Worm (Caenorhabditis elegans): Measurements from ENCODE around the gene dmd-8.

dmd-8 gene

DNA sequence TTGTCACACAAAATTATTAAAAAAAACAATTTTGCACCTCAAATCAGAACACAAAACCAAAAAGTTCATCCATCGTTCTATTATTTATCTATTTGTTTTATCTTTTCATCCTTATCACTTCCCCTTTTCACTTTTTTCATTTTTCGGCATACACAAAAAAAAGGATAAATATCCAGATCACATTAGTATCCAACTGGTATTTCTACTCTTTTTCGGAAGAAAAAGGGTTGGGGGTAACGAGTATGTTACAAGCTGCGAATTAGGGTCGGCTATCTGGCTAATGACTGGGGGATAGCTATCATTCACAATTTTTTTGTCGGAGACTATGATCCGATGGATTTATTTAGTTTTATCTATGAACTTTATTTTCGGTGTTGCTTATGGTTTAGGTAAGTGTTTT is 33.8 kb upstream of the dmd-8 start, which contains the start of gene mltn-7:
mltn-7 (plus strand) TSS at position 301 of the 400 bp plus-strand sequence.
- TF ChIP-seq hlh-17 (GFP tag; optimal IDR thresholded peaks at IDR 0.05; ENCODE audit: borderline replicate concordance) = no peak
- TF ChIP-seq blmp-1 (tag; optimal IDR thresholded peaks at IDR 0.05) = peak; percentile 15
- TF ChIP-seq isw-1 (GFP tag; IDR thresholded peaks at IDR 0.05) = no peak
- TF ChIP-seq unc-98 (GFP tag; IDR thresholded peaks at IDR 0.05) = no peak
- no peak for TF ChIP-seq egl-13 (tag; optimal IDR thresholded peaks at IDR 0.05)
- TF ChIP-seq irx-1 (tag; optimal IDR thresholded peaks at IDR 0.05) = no peak

ce11 chrV:364650-365049 is 28.4 kb upstream of the dmd-8 start, which contains the start of gene mltn-6:
TSS of gene mltn-6 (plus strand) at chrV:364950.
- no peak for TF ChIP-seq nhr-47 (tag; optimal IDR thresholded peaks at IDR 0.05)
- TF ChIP-seq ceh-82 (tag; optimal IDR thresholded peaks at IDR 0.05) = no peak
- TF ChIP-seq nhr-84 (tag; optimal IDR thresholded peaks at IDR 0.05) = no peak
- no peak for TF ChIP-seq dsc-1 (tag; optimal IDR thresholded peaks at IDR 0.05)
- no peak for TF ChIP-seq nhr-71 (tag; optimal IDR thresholded peaks at IDR 0.05)
- no peak for TF ChIP-seq efl-3 (GFP tag; optimal IDR thresholded peaks at IDR 0.05)
- no peak for TF ChIP-seq fkh-4 (tag; optimal IDR thresholded peaks at IDR 0.05; ENCODE audit: borderline replicate concordance)
- TF ChIP-seq alr-1 (tag; optimal IDR thresholded peaks at IDR 0.05; ENCODE audit: borderline replicate concordance) = no peak
- no peak for TF ChIP-seq mdl-1 (tag; optimal IDR thresholded peaks at IDR 0.05)
- no peak for TF ChIP-seq tlp-1 (tag; optimal IDR thresholded peaks at IDR 0.05)

DNA sequence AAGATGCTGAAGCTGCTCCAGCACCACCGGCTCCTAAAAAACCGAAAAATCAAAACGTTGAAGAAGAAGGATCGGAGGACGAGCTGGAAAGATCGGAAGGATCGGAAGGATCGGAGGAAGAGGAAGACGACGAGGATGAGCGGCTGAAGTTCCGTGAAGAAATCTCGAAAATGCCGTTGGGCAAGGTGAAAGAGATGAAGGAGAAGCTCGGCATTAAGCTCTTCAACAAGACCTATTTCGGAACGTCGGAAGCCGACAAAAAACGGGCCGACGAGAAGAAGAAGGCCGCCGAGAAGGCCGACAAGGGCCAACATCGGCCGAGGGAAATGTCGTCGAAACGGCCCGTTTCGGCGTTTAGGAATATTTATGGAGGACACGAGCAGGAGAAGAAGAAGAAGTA is 25.0 kb upstream of the dmd-8 start:
- TF ChIP-seq lin-14 (GFP tag; optimal IDR thresholded peaks at IDR 0.05) (no peak), fkh-8 (tag; optimal IDR thresholded peaks at IDR 0.05) (no peak), snpc-4 (tag; optimal IDR thresholded peaks at IDR 0.05) (no peak), C34B4.2 (tag; optimal IDR thresholded peaks at IDR 0.05) (no peak), unc-130 (tag; optimal IDR thresholded peaks at IDR 0.05) (no peak), nhr-90 (tag; optimal IDR thresholded peaks at IDR 0.05; ENCODE audit: poor library complexity) (no peak), lir-3 (tag; optimal IDR thresholded peaks at IDR 0.05; ENCODE audit: poor library complexity) (no peak), efl-1 (optimal IDR thresholded peaks at IDR 0.05) (no peak), efl-1 (GFP tag; optimal IDR thresholded peaks at IDR 0.05 in 1 of 2) (peak in 1 of 2 experiments; percentile 80), sup-37 (GFP tag; optimal IDR thresholded peaks at IDR 0.05) (no peak)

DNA sequence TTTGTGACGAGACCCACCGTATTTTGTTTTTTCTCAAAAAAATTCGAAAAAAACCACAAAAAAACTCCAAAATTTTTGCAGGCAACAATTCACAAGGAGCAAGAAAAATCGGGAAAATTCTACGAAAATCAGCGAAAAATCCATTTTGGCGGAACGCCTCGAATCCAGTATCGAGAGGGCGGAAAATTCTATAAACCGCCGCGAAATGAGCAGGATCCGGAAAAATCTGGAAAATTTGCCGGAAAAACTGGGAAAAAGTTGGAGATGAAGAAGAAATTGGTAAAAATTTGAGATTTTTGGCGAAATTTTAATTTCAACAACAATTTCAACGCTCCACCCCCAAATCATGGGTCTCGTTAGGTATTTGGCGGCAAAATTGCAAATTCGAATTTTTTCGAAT is 23.8 kb upstream of the dmd-8 start:
- TF ChIP-seq nhr-84 (tag; optimal IDR thresholded peaks at IDR 0.05) (no peak), efl-1 (optimal IDR thresholded peaks at IDR 0.05) (no peak), efl-1 (GFP tag; optimal IDR thresholded peaks at IDR 0.05 in 1 of 2) (peak in 1 of 2 experiments; percentile 52), dsc-1 (tag; optimal IDR thresholded peaks at IDR 0.05) (no peak), lin-13 (GFP tag; optimal IDR thresholded peaks at IDR 0.05) (no peak), lin-14 (GFP tag; optimal IDR thresholded peaks at IDR 0.05) (no peak)

DNA sequence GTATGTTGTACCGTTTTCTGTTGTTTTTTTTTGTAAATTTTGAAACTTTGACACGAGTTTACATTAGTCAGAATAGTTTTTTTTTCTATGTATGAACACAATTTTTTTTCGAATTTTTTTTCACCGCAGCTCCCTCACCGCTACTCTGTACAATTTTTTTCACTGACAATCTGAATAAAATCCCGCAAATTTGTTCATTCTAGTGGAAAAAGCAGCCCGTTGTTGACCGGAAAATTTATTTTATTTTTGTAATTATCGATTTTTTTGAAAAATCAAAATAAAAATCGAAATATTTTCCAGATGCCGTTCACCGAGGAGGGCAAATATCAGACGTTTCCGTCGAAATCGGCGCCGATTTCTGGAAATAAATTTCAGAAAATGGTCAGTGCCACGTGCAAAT is 23.2 kb upstream of the dmd-8 start, which contains the start of gene T22H9.1:
T22H9.1 (plus strand) TSS at position 301 of the 400 bp plus-strand sequence.
- no peak for TF ChIP-seq grh-1 (GFP tag; IDR thresholded peaks at IDR 0.05)
- no peak for TF ChIP-seq lin-13 (GFP tag; optimal IDR thresholded peaks at IDR 0.05)
- no peak for TF ChIP-seq isw-1 (GFP tag; IDR thresholded peaks at IDR 0.05)
- TF ChIP-seq dsc-1 (tag; optimal IDR thresholded peaks at IDR 0.05) = no peak

- TF ChIP-seq snpc-4 (tag; optimal IDR thresholded peaks at IDR 0.05) (no peak), nhr-20 (tag; optimal IDR thresholded peaks at IDR 0.05) (no peak), F16B12.6 (tag; optimal IDR thresholded peaks at IDR 0.05) (no peak), mep-1 (tag; optimal IDR thresholded peaks at IDR 0.05) (no peak), tbx-2 (tag; optimal IDR thresholded peaks at IDR 0.05) (no peak), aha-1 (tag; optimal IDR thresholded peaks at IDR 0.05) (no peak), grh-1 (GFP tag; IDR thresholded peaks at IDR 0.05) (no peak), ceh-82 (tag; optimal IDR thresholded peaks at IDR 0.05) (no peak), ztf-4 (tag; optimal IDR thresholded peaks at IDR 0.05) (no peak), jun-1 (tag; optimal IDR thresholded peaks at IDR 0.05) (no peak), mef-2 (tag; optimal IDR thresholded peaks at IDR 0.05) (no peak), C34B4.2 (tag; optimal IDR thresholded peaks at IDR 0.05) (no peak), nhr-76 (tag; optimal IDR thresholded peaks at IDR 0.05) (no peak), C04F5.9 (tag; optimal IDR thresholded peaks at IDR 0.05) (no peak), hlh-17 (GFP tag; optimal IDR thresholded peaks at IDR 0.05; ENCODE audit: borderline replicate concordance) (no peak), ceh-8 (GFP tag; optimal IDR thresholded peaks at IDR 0.05) (no peak), fkh-10 (GFP tag; optimal IDR thresholded peaks at IDR 0.05) (no peak), lin-35 (GFP tag; optimal IDR thresholded peaks at IDR 0.05) (no peak), elt-3 (tag; optimal IDR thresholded peaks at IDR 0.05) (no peak)
These were observed 22.2 kb upstream of the dmd-8 start for ce11 chrV:358473-358872.
